Worm (Caenorhabditis elegans): ENCODE measurements around the gene C28G1.6.

Gene C28G1.6

ce11 chrX:8877162-8877561, 46.1 kb upstream of the C28G1.6 start (continued):
- TF ChIP-seq pha-4 (GFP tag; IDR thresholded peaks at IDR 0.05) (peak; percentile 37; the same call in 1 of the 2 replicates), pha-4 (tag; optimal IDR thresholded peaks at IDR 0.05) (no peak), zfp-2 (tag; optimal IDR thresholded peaks at IDR 0.05) (no peak), madf-9 (GFP tag; conservative IDR thresholded peaks at IDR 0.05) (no peak), sdz-12 (GFP tag; optimal IDR thresholded peaks at IDR 0.05) (no peak), Y5F2A.4 (GFP tag; optimal IDR thresholded peaks at IDR 0.05) (no peak), rbr-2 (tag; optimal IDR thresholded peaks at IDR 0.05) (no peak), nhr-237 (tag; optimal IDR thresholded peaks at IDR 0.05) (no peak), ceh-32 (tag; optimal IDR thresholded peaks at IDR 0.05; ENCODE audit: poor library complexity) (no peak), zip-11 (GFP tag; IDR thresholded peaks at IDR 0.05) (no peak), unc-130 (GFP tag; optimal IDR thresholded peaks at IDR 0.05) (no peak), spr-1 (tag; optimal IDR thresholded peaks at IDR 0.05) (no peak), Y48G9A.11 (GFP tag; IDR thresholded peaks at IDR 0.05) (no peak)

DNA sequence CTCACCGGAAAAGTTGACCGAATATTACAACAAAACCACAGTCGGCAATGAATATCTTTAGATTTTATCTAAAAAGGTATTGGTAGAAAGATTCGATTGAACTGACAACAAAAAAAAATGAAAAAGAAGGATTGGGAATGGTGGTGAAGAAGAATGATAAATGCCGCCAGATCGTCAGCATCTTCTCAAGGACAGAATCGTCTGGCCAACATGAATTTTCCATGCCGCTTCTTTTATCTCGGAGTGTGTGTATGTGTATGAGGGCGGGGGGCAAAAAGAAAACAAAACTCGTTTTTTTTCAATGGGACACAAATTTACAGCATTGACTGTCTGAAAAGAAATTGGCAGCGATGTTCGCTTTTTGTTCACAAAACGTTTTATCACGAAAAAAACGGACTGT, 44.8 kb upstream of the C28G1.6 start:
- TF ChIP-seq egl-27 (tag; optimal IDR thresholded peaks at IDR 0.05) (no peak), nhr-48 (tag; optimal IDR thresholded peaks at IDR 0.05) (no peak), mxl-3 (GFP tag; optimal IDR thresholded peaks at IDR 0.05) (peak; percentile 47), aly-2 (tag; optimal IDR thresholded peaks at IDR 0.05) (no peak), vab-7 (GFP tag; IDR thresholded peaks at IDR 0.05) (no peak), lin-15B (tag; optimal IDR thresholded peaks at IDR 0.05) (no peak)

DNA sequence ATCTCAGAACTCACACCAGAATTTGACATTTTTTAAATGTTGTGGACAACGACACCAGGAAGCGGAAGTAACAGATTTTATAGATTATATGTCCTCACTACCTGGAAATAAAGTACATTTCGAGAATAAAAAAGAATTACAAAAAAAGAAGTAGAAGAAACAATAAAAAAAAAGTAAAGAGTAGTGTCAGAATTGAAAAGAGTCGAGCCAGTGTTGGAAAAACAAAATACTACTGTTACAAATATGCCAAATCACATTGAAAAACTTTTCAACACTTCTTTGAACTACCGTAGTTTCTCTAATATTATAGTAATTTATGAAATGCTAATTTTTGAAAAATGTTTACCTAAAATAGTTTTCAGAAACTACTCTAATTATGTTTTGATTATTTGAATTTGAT, 43.7 kb upstream of the C28G1.6 start, which contains the start of gene C06E2.1:
TSS of gene C06E2.1 (minus strand) at position 101 of the 400 bp plus-strand sequence.
- no peak for TF ChIP-seq ztf-11 (tag; optimal IDR thresholded peaks at IDR 0.05)
- no peak for TF ChIP-seq ctbp-1 (GFP tag; IDR thresholded peaks at IDR 0.05)
- no peak for TF ChIP-seq egl-43 (GFP tag; IDR thresholded peaks at IDR 0.05)
- no peak for TF ChIP-seq ceh-82 (tag; optimal IDR thresholded peaks at IDR 0.05)
- TF ChIP-seq snpc-4 (tag; optimal IDR thresholded peaks at IDR 0.05) = no peak
- TF ChIP-seq unc-62 (GFP tag; optimal IDR thresholded peaks at IDR 0.05 in 1 of 2) = no peak
- TF ChIP-seq unc-62 (tag; optimal IDR thresholded peaks at IDR 0.05) = no peak
- TF ChIP-seq nhr-10 (tag; optimal IDR thresholded peaks at IDR 0.05) = no peak
- TF ChIP-seq nhr-25 (tag; optimal IDR thresholded peaks at IDR 0.05; ENCODE audit: borderline replicate concordance, insufficient read depth) = no peak
- TF ChIP-seq ama-1 (optimal IDR thresholded peaks at IDR 0.05) = no peak
- TF ChIP-seq attf-4 (tag; optimal IDR thresholded peaks at IDR 0.05) = no peak
- TF ChIP-seq daf-16 (GFP tag; optimal IDR thresholded peaks at IDR 0.05) = no peak
- TF ChIP-seq daf-16 (tag; optimal IDR thresholded peaks at IDR 0.05) = no peak
- no peak for TF ChIP-seq ceh-44 (GFP tag; IDR thresholded peaks at IDR 0.05)
- TF ChIP-seq F44E2.7 (GFP tag; IDR thresholded peaks at IDR 0.05) = no peak
- TF ChIP-seq php-3 (GFP tag; IDR thresholded peaks at IDR 0.05) = no peak
- TF ChIP-seq lim-7 (GFP tag; IDR thresholded peaks at IDR 0.05) = no peak
- no peak for TF ChIP-seq ceh-62 (tag; optimal IDR thresholded peaks at IDR 0.05)
- TF ChIP-seq saeg-2 (GFP tag; IDR thresholded peaks at IDR 0.05) = no peak
- TF ChIP-seq aly-2 (tag; optimal IDR thresholded peaks at IDR 0.05) = no peak
- TF ChIP-seq nhr-77 (tag; optimal IDR thresholded peaks at IDR 0.05) = no peak

DNA sequence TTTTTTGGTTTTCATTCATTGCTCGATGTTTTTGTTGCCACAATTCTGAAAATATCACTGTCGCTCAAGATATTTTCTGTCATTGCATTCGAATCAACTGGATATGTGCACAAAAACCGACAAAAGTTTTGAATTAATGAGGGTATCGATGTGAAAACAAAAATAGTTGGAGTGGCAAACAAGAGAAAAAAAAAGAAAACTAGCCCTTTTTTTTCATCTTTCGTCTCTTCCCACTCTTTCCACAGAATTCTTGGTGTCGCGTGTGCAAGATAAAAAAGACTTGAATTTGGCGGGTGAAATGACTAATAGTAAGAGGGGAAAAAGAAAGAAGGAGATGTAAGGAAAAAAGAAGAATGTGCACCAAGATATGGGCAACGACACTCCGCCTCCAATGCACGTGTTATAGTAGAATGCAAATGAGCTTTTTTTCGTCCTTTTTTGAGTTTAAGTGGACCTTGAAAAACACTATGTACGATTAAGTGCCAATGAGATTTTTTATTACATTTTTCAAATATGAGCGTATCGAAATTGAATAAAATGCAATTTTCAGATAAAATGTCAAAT, 38.1 kb upstream of the C28G1.6 start, which contains the start of the genes ubc-22 and ubc-21:
TSS of gene ubc-22 (minus strand) at position 51 of the 564 bp plus-strand sequence.
TSS of gene ubc-21 (plus strand) at position 514 of the 564 bp plus-strand sequence.
- TF ChIP-seq D1046.2 (GFP tag; IDR thresholded peaks at IDR 0.05) = no peak
- no peak for TF ChIP-seq dmd-9 (GFP tag; IDR thresholded peaks at IDR 0.05)
- peak; percentile 5 for TF ChIP-seq T20F7.1 (GFP tag; optimal IDR thresholded peaks at IDR 0.05)
- no peak for TF ChIP-seq aha-1 (tag)
- TF ChIP-seq unc-62 (GFP tag; optimal IDR thresholded peaks at IDR 0.05 in 1 of 2) = peak in 1 of 2 experiments; percentile 3
- no peak for TF ChIP-seq unc-62 (tag; optimal IDR thresholded peaks at IDR 0.05)
- peak; percentile 20 for TF ChIP-seq hlh-30 (tag; optimal IDR thresholded peaks at IDR 0.05; ENCODE audit: insufficient read depth)
- no peak for TF ChIP-seq vab-7 (GFP tag; IDR thresholded peaks at IDR 0.05)
- no peak for TF ChIP-seq ceh-32 (tag; optimal IDR thresholded peaks at IDR 0.05; ENCODE audit: poor library complexity)
- no peak for TF ChIP-seq zip-11 (GFP tag; IDR thresholded peaks at IDR 0.05)
- no peak for TF ChIP-seq hlh-11 (tag; optimal IDR thresholded peaks at IDR 0.05)
- TF ChIP-seq dpl-1 (GFP tag; optimal IDR thresholded peaks at IDR 0.05) = peak; percentile 13
- TF ChIP-seq mxl-3 (GFP tag; optimal IDR thresholded peaks at IDR 0.05) = no peak
- no peak for TF ChIP-seq unc-130 (GFP tag; optimal IDR thresholded peaks at IDR 0.05)
- TF ChIP-seq mdl-1 (tag; optimal IDR thresholded peaks at IDR 0.05) = peak in 1 of 2 experiments; percentile 67
